Fruit fly (Drosophila melanogaster) whole organism, larva: Measurements from ENCODE around the gene E2f2.

Experiments
- noc ChIP-seq: fragments of 200-800 bp; sonication (Bioruptor generic); optimal IDR thresholded peaks from 3 replicates; lab custom pipeline; 2019; ENCODE audit warnings: missing biosample characterization, mild to moderate bottlenecking, missing genetic modification characterization, moderate library complexity

The E2f2 gene

DNA sequence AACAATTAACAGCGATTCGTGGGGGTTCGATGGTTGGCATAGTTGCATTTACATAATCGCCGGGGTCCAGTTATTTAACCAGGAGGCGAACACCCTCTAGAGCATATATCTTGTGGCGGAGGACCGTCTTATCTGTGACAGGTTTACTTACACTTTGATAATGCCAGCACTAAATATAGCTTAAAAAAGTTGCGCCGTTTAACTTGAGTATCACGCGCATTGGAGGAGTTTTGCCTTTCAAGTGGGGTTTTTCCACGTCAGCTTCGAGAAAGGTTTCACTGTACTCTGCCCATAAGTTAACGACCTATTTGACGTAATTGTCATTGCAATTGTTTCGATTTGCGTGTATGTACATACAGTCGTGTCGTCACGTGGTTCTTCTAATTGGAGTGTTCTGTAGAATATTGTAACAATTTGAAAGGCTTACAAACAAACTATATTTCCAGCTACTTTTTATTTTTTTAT lies 12.6 kb upstream of the E2f2 start:
- TF ChIP-seq noc, result no peak

DNA sequence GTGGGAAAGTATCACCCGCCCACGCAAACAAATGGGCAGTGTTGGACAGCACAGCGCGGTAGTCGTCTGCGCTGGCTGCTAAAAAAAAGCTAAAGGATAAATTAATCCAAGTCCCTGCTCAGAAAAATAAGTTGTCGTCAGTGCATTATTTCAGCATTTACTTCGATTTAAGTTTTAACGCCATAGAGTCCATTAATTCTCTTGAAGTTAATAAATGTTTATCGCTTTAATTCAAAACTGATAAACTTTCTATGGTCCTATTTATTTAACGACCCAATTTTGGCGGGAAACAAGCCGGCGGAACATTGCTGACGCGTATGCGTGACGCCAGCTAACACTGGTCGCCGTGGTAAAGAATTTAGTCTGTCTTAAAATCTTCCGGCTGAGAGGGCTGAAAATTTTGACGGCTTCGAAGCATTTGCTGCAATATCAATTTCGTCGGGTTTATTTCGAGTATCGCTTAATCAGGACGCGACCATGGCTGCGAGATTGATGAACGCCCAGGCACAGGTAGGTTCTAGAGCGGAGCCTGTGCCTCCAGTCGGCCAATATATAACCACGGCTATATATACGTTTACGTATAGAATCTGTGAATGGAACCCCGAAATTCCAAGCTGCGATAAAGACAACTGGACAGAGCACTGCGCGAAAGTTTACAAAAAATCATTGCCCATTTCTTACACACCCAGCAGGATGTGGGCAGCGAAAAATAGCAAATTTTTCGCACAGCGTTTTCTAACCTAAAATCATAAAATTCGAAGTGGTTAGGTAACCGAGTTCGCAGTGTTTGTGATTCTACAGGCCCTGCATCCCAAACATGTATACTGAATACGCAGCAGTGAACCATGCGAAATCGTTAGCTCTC lies 12.0 kb upstream of the E2f2 start, which contains the start of the genes mAcon1, CG43345 and CG43346:
Gene mAcon1 (plus strand): TSS at position 276 of the 865 bp plus-strand sequence.
Gene CG43345 (minus strand): TSS at position 287 of the 865 bp plus-strand sequence.
Gene CG43346 (minus strand): TSS at position 287 of the 865 bp plus-strand sequence.
- peak; percentile 91 for TF ChIP-seq noc

- peak; percentile 17 for TF ChIP-seq noc
Observed at dm6 chr2L:21166422-21166821, 9.9 kb upstream of the E2f2 start.

DNA sequence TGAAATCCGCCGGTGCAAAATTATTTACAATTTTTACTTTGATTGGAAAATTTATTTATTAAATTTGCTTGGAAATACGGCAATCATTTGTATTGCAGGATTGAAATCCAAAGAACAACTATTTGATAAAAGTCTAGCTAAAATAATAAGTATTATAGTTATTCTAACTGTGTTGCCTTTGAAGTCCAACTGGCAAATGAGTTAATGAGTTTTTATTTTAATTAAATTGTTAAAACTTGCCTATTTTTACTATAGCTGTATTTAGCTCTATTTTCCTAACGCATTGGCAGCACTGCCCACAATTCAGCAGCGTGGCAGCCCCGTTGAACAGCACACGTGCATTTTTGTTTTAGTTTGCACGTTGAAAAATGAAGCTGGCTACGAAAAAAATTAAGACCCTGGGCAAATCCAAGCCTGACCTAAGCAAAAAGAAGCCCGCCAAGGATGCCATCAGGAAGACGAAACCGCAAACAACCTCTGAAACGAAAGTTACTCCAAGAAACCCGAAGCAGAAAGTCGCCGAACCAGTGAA lies 6.8 kb upstream of the E2f2 start, which contains the start of gene Noc2:
Gene Noc2 (plus strand): TSS at position 331 of the 532 bp plus-strand sequence.
- no peak for TF ChIP-seq noc

- no peak for TF ChIP-seq noc
Observed at dm6 chr2L:21162875-21163274, 6.3 kb upstream of the E2f2 start, which contains the start of gene Nbr. TSS of gene Nbr (minus strand) at chr2L:21163083.

DNA sequence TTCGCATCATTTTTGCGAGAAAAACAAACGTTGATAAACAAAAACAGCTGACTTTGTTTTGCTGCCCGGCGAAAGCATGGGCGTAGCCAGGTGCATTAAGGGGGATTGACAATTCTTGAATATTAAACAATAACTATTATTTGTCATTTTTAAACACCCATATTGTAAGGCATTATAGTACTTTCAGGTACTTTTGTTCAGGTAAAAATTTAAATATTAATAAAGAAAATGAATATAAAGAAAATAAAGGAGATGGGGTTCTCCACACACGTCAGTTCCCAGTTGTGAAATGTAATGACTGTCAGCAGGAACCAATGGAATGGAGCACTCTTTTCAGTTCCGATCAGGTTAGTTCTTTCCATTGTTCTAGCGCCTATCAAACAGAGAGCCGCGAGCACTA lies 2.0 kb upstream of the E2f2 start, which contains the start of the genes Coq3 and Pld3:
Gene Coq3 (minus strand): TSS at position 58 of the 400 bp plus-strand sequence.
Gene Pld3 (plus strand): TSS at position 294 of the 400 bp plus-strand sequence.
- peak; percentile 96 for TF ChIP-seq noc

DNA sequence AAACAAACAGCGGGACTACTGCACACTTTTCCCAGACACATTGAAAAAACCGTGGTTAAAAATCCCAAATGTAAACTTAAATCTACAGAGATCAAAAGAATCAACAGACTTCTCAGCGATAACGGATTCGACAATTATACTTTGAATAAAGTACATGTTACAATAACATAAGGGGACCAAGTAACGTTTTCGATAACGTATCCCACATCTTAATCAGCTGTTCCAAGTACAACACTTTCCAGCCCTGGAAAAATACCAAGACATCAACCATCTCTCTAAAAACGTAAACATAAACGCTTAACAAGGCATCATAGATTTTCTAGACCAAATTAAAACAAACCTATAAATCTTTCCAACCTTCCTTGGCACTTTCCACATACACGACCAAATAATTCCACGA lies 2.7 kb downstream of the E2f2 start:
- TF ChIP-seq noc, result no peak

DNA sequence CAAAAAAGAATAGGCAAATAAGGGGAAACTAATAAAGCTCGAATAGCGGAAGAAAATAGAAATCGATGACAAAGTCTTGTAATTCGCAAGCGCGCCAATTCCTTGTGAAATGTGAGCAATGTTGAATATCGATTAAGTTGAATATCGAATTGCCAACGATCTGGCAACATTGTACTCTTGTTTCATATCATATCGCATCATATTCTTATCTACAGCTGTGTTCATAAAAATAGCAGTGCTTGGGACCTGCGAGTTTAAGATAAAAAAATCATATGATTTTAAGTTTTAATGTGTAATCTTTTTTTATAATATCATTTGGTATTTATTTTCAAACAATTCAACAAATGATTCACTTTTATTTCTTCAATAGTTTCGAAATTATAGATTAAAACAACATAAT lies 7.5 kb downstream of the E2f2 start:
- no peak for TF ChIP-seq noc

DNA sequence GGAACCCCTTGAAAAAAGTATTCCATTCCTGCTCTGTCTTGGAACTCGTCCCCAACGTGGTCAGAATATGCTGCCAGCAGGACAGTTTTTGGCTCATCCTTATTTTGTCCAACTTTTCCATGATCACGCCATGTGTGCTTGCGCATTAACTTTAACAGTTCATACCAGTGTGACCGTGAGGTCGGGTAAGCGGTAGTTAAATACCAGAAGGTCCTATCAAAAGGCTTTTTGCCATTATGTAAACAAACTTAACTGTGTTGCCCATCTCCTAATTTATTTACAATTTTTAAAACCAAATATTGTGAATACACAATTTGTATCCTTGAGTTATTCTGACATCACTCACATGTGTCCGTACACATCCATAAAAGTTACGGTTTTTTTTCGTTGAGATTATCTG lies 8.3 kb downstream of the E2f2 start, which contains the start of gene del:
Gene del (minus strand): TSS at position 305 of the 400 bp plus-strand sequence.
- no peak for TF ChIP-seq noc

DNA sequence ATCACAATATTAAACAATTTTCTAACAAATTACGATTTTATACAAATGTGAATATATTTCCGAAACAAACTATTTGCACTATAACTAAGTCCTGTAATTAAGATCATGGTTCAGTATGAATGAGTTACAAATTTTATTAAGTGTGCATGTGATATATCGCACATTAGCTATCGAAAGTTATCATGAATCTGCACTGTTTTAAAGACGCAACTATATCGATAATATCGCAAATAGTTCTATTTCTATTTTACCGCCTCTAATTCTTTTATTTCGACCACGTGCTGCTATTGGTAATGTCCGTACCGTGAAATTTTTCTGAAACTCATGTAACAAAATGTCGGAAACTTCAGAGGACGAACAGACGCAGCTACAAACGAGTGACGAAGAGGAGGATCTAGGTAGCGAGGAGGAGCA lies 13.6 kb downstream of the E2f2 start, which contains the start of gene pths:
Gene pths (plus strand): TSS at position 258 of the 414 bp plus-strand sequence.
- no peak for TF ChIP-seq noc

dm6 chr2L:21142501-21142849 lies 14.1 kb downstream of the E2f2 start:
- no peak for TF ChIP-seq noc

DNA sequence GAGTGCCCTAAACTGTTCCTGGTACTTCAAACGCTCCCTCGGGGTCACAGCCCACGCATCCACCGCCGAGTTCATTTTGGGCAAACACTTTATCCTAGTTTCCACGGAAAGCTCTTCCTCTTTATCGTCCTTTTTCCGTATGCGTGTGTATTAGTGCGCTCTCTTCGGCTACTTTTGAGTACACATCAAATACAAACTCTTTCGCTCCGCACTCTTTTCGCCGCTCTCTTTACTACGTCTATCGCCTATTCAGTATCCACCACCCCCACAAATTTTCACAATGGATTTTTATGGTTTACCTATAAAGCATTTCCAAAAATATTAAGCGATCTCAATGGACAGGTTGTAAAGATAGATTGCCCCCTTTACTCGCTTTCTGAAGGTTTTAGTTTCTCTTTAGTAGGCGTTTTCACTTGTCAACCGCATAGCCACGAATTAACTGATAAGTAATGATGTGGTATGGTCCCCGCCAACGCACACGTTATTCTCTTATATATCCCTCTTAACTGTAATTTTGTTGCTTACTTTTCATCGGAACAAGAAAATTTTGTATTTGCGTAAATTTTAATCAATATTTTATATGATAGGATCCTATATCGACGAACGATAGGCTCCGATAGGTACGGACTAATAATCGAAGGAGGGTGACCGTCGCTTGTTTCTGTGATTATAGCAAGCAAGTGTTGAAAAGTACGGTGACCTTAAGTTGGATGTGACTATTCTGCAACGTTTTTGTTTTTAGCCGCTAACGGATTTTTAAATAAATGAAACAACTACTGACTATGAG lies 14.6 kb downstream of the E2f2 start, which contains the start of gene Dap160:
Gene Dap160 (minus strand): TSS at position 634 of the 787 bp plus-strand sequence.
- TF ChIP-seq noc, result no peak

dm6 chr2L:21135764-21136163 lies 20.8 kb downstream of the E2f2 start:
- TF ChIP-seq noc, result no peak

DNA sequence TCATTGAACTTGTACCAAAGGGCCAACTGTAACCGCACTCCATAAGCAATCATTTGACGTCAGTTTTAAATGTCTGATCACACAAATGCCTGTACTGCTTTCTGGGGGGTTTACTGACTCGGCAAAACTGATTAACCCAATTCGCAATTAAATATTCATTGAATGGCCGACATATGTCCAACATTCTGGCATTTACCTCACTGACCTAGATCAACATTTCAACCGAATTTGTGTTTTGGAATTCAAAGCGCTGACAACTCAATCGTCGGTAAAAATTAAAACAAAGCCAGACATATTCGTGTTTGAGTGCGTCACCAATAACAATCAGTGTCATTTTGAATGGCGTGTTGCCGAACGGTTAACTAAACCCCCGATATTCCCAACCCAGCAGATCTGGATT lies 40.9 kb downstream of the E2f2 start:
- TF ChIP-seq noc, result no peak

DNA sequence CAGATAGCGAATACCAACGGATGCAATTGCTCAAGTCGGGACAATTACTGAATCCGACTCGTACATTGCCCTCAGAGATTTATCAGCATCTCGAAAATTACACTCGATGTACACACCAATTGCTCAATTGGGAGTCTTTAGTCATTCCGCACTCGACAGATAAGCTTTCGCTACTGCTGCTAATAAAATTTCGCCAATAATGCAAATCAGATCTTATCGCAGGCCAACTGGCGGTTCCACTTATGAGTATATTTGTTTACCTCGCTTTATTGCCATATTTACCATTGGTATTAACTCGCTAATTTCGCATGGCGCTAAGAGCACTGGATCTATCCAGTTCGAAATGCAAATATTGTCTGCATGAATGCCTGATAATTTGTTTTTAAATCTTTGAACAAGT lies 43.0 kb downstream of the E2f2 start:
- TF ChIP-seq noc, result no peak

- TF ChIP-seq noc, result no peak
Observed at dm6 chr2L:21111849-21112248, 44.7 kb downstream of the E2f2 start.
